Fruit fly (Drosophila melanogaster) whole organism, wandering third instar larva: Measurements from ENCODE around the gene msi.
A peak's percentile ranks its signal among the peaks of the same experiment; 100 is the strongest.

Experiments
- Abd-B ChIP-seq: fragments of >200 bp; optimal IDR thresholded peaks from 2 replicates; lab custom pipeline; 2017; ENCODE audit warnings: missing biosample characterization, missing genetic modification characterization
- CG32264 ChIP-seq: fragments of 200-800 bp; sonication (Bioruptor generic); optimal IDR thresholded peaks from 2 replicates; lab custom pipeline; 2016; ENCODE audit warnings: missing biosample characterization, missing genetic modification characterization
- CG9705 ChIP-seq: fragments of 200-800 bp; sonication (Bioruptor generic); optimal IDR thresholded peaks from 2 replicates; lab custom pipeline; 2018; ENCODE audit warnings: missing biosample characterization, mild to moderate bottlenecking, missing genetic modification characterization
- CrebA ChIP-seq: fragments of 200-800 bp; sonication (Bioruptor generic); optimal IDR thresholded peaks from 2 replicates; lab custom pipeline; 2016; ENCODE audit warnings: missing biosample characterization, mild to moderate bottlenecking, missing genetic modification characterization, borderline replicate concordance
- Dfd ChIP-seq: fragments of >200 bp; optimal IDR thresholded peaks from 2 replicates; lab custom pipeline; 2017; ENCODE audit warnings: missing biosample characterization, missing genetic modification characterization
- Dif ChIP-seq: fragments of 200-275, 200-300 bp; sonication (Bioruptor generic); optimal IDR thresholded peaks from 2 replicates; lab custom pipeline; 2018; ENCODE audit warnings: missing biosample characterization, missing genetic modification characterization; ENCODE audit not compliant: partially characterized antibody
- GATAd ChIP-seq: sonication (Bioruptor generic); optimal IDR thresholded peaks from 2 replicates; lab custom pipeline; 2016; ENCODE audit warnings: missing biosample characterization, missing genetic modification characterization
- HLH106 ChIP-seq: fragments of 200-800 bp; optimal IDR thresholded peaks from 3 replicates; lab custom pipeline; 2019; ENCODE audit warnings: missing biosample characterization, mild to moderate bottlenecking, missing genetic modification characterization, moderate library complexity
- Hnf4 ChIP-seq: fragments of 200-800 bp; sonication (Bioruptor generic); optimal IDR thresholded peaks from 2 replicates; lab custom pipeline; 2016; ENCODE audit warnings: missing biosample characterization, mild to moderate bottlenecking, missing genetic modification characterization
- Hr78 ChIP-seq: fragments of >200 bp; optimal IDR thresholded peaks from 2 replicates; lab custom pipeline; 2017; ENCODE audit warnings: missing biosample characterization, missing genetic modification characterization
- Jra ChIP-seq: sonication (Bioruptor generic); optimal IDR thresholded peaks from 2 replicates; lab custom pipeline; 2016; ENCODE audit warnings: missing biosample characterization, missing genetic modification characterization
- Mio ChIP-seq: sonication (Bioruptor generic); optimal IDR thresholded peaks from 2 replicates; lab custom pipeline; 2016; ENCODE audit warnings: missing biosample characterization, missing genetic modification characterization
- Myc ChIP-seq: fragments of >200 bp; optimal IDR thresholded peaks from 2 replicates; lab custom pipeline; 2017
- N ChIP-seq: fragments of >200 bp; optimal IDR thresholded peaks from 2 replicates; lab custom pipeline; 2018; ENCODE audit warnings: missing biosample characterization, missing external identifiers, missing genetic modification characterization
- OdsH ChIP-seq: fragments of 200-800 bp; sonication (Bioruptor generic); optimal IDR thresholded peaks from 2 replicates; lab custom pipeline; 2016; ENCODE audit warnings: missing biosample characterization, mild to moderate bottlenecking, missing genetic modification characterization
- Rel ChIP-seq, 2 experiments: fragments of 200-800 bp; sonication (Bioruptor generic) in 1 of 2; optimal IDR thresholded peaks; 2 replicates in 1 of 2; 3 replicates in 1 of 2; lab custom pipeline; 2016 to 2019; ENCODE audit warnings: mild to moderate bottlenecking in 2 of 2, missing biosample characterization in 2 of 2, missing genetic modification characterization in 2 of 2, moderate library complexity in 1 of 2
- Vsx2 ChIP-seq: fragments of 200-300, 225-300 bp; sonication (Bioruptor generic); optimal IDR thresholded peaks from 2 replicates; lab custom pipeline; 2018; ENCODE audit warnings: missing biosample characterization, missing genetic modification characterization; ENCODE audit not compliant: partially characterized antibody
- br ChIP-seq: fragments of 200-800 bp; sonication (Bioruptor generic); optimal IDR thresholded peaks from 2 replicates; lab custom pipeline; 2016; ENCODE audit warnings: missing biosample characterization, missing genetic modification characterization
- brk ChIP-seq: fragments of 200-800 bp; sonication (Bioruptor generic); optimal IDR thresholded peaks from 2 replicates; lab custom pipeline; 2016; ENCODE audit warnings: missing biosample characterization, mild to moderate bottlenecking, missing genetic modification characterization
- dl ChIP-seq, 2 experiments: fragments of 175-275, 200-275 bp in 1 of 2; fragments of 200-275 bp in 1 of 2; sonication (Bioruptor generic); optimal IDR thresholded peaks; lab custom pipeline; 2018; ENCODE audit warnings: mild to moderate bottlenecking in 2 of 2, missing biosample characterization in 2 of 2, missing genetic modification characterization in 2 of 2, moderate library complexity in 2 of 2; ENCODE audit not compliant: partially characterized antibody in 2 of 2, insufficient read depth in 1 of 2
- dsf ChIP-seq: sonication (Bioruptor generic); optimal IDR thresholded peaks from 2 replicates; lab custom pipeline; 2016; ENCODE audit warnings: missing biosample characterization, missing genetic modification characterization, borderline replicate concordance
- foxo ChIP-seq, 2 experiments: fragments of 200-800 bp; sonication (Bioruptor generic); optimal IDR thresholded peaks; 2 replicates in 1 of 2; 3 replicates in 1 of 2; lab custom pipeline; 2016 to 2017; ENCODE audit warnings: missing biosample characterization in 2 of 2, missing genetic modification characterization in 2 of 2
- fru ChIP-seq: fragments of 200-800 bp; sonication (Bioruptor generic); optimal IDR thresholded peaks from 3 replicates; lab custom pipeline; 2016; ENCODE audit warnings: missing biosample characterization, mild to moderate bottlenecking, missing genetic modification characterization
- h ChIP-seq: fragments of 200-800 bp; sonication (Bioruptor generic); optimal IDR thresholded peaks from 3 replicates; lab custom pipeline; 2016; ENCODE audit warnings: missing biosample characterization, mild to moderate bottlenecking, missing genetic modification characterization
- lola ChIP-seq: fragments of >200 bp; optimal IDR thresholded peaks from 2 replicates; lab custom pipeline; 2017; ENCODE audit warnings: missing biosample characterization, missing genetic modification characterization
- psq ChIP-seq: fragments of 200-800 bp; sonication (Bioruptor generic); optimal IDR thresholded peaks from 3 replicates; lab custom pipeline; 2017; ENCODE audit warnings: missing biosample characterization, mild to moderate bottlenecking, missing genetic modification characterization, moderate library complexity
- sage ChIP-seq: fragments of 200-800 bp; sonication (Bioruptor generic); optimal IDR thresholded peaks from 2 replicates; lab custom pipeline; 2016; ENCODE audit warnings: missing biosample characterization, mild to moderate bottlenecking, missing genetic modification characterization
- usp ChIP-seq: fragments of >200 bp; optimal IDR thresholded peaks from 2 replicates; lab custom pipeline; 2017; ENCODE audit warnings: missing biosample characterization, missing genetic modification characterization
- woc ChIP-seq: sonication (Bioruptor generic); optimal IDR thresholded peaks from 2 replicates; lab custom pipeline; 2016; ENCODE audit warnings: missing biosample characterization, mild to moderate bottlenecking, missing genetic modification characterization

Gene msi

dm6 chr3R:25618114-25618513 lies 102.2 kb downstream of the msi start, which contains the start of gene CG5071:
Gene CG5071 (plus strand): TSS chr3R:25618414.
- TF ChIP-seq Myc (lab: Kevin White, UChicago): no peak
- TF ChIP-seq lola (GFP tag; lab: Kevin White, UChicago): no peak
- no peak for TF ChIP-seq Rel (GFP tag; optimal IDR thresholded peaks at IDR 0.05; lab: Kevin White, UChicago)
- TF ChIP-seq Rel (tag; optimal IDR thresholded peaks at IDR 0.05; lab: Kevin White, UChicago): no peak
- no peak for TF ChIP-seq CG32264 (GFP tag; lab: Kevin White, UChicago)
- no peak for TF ChIP-seq HLH106 (tag; lab: Kevin White, UChicago)
- TF ChIP-seq Vsx2: no peak
- no peak for TF ChIP-seq CG9705 (GFP tag; lab: Kevin White, UChicago)
- TF ChIP-seq sage (GFP tag; lab: Kevin White, UChicago): no peak
- TF ChIP-seq Hr78: no peak
- TF ChIP-seq CrebA (GFP tag; lab: Kevin White, UChicago): no peak
- TF ChIP-seq Jra (GFP tag; lab: Kevin White, UChicago): no peak
- no peak for TF ChIP-seq brk
- no peak for TF ChIP-seq br (GFP tag; lab: Kevin White, UChicago)

dm6 chr3R:25623800-25624791 lies 108.2 kb downstream of the msi start, which contains the start of gene Npl4:
Gene Npl4 (minus strand): TSS chr3R:25624662.
- TF ChIP-seq fru: no peak
- TF ChIP-seq Hnf4 (GFP tag; lab: Kevin White, UChicago): peak; percentile 10
- peak; percentile 31 for TF ChIP-seq OdsH (GFP tag; lab: Kevin White, UChicago)
- no peak for TF ChIP-seq dsf (GFP tag; lab: Kevin White, UChicago)

- TF ChIP-seq usp (GFP tag; lab: Kevin White, UChicago) (no peak), fru (peak; percentile 47), Dfd (no peak), N (no peak), Mio (GFP tag; lab: Kevin White, UChicago) (no peak), h (GFP tag; lab: Kevin White, UChicago) (peak; percentile 41), foxo (GFP tag; optimal IDR thresholded peaks at IDR 0.05; lab: Kevin White, UChicago) (no peak), dl (GFP tag; optimal IDR thresholded peaks at IDR 0.05; lab: Kevin White, UChicago; ENCODE audit: insufficient read depth in 1 of 2, partially characterized antibody in 2 of 2) (no peak), Rel (GFP tag; optimal IDR thresholded peaks at IDR 0.05; lab: Kevin White, UChicago) (no peak), Rel (tag; optimal IDR thresholded peaks at IDR 0.05; lab: Kevin White, UChicago) (no peak), br (GFP tag; lab: Kevin White, UChicago) (no peak), woc (GFP tag; lab: Kevin White, UChicago) (no peak)
Measured at dm6 chr3R:25625940-25626624, 110.2 kb downstream of the msi start.

dm6 chr3R:25626625-25627275 lies 110.8 kb downstream of the msi start, which contains the start of gene Ssadh:
Gene Ssadh (minus strand): TSS chr3R:25626924.
- TF ChIP-seq woc (GFP tag; lab: Kevin White, UChicago): no peak
- TF ChIP-seq Vsx2: peak; percentile 21
- peak in 1 of 2 experiments; percentile 28 for TF ChIP-seq dl (GFP tag; optimal IDR thresholded peaks at IDR 0.05; lab: Kevin White, UChicago; ENCODE audit: insufficient read depth in 1 of 2, partially characterized antibody in 2 of 2)
- TF ChIP-seq Myc (lab: Kevin White, UChicago): peak; percentile 19
- TF ChIP-seq Dif: peak; percentile 84
- no peak for TF ChIP-seq brk
- no peak for TF ChIP-seq psq
- TF ChIP-seq Hnf4 (GFP tag; lab: Kevin White, UChicago): no peak
- TF ChIP-seq, all 38 proteins: peak for 4

dm6 chr3R:25628657-25629056 lies 112.7 kb downstream of the msi start:
- no peak for TF ChIP-seq Abd-B
- TF ChIP-seq OdsH (GFP tag; lab: Kevin White, UChicago): no peak
- no peak for TF ChIP-seq fru
- no peak for TF ChIP-seq woc (GFP tag; lab: Kevin White, UChicago)
- no peak for TF ChIP-seq h (GFP tag; lab: Kevin White, UChicago)
- TF ChIP-seq usp (GFP tag; lab: Kevin White, UChicago): no peak
- no peak for TF ChIP-seq GATAd
- TF ChIP-seq Rel (GFP tag; optimal IDR thresholded peaks at IDR 0.05; lab: Kevin White, UChicago): no peak
- no peak for TF ChIP-seq Rel (tag; optimal IDR thresholded peaks at IDR 0.05; lab: Kevin White, UChicago)
- no peak for TF ChIP-seq psq
